Worm (Caenorhabditis elegans) whole organism, young adult: ENCODE results near the gene dct-12.

Experiments used
- C17E4.6 ChIP-seq: fragments of 200-800 bp; sonication (Bioruptor generic); IDR thresholded peaks from 2 replicates; pipeline ENCODE4 v1.3.6; 2022; ENCODE audit warnings: missing genetic modification reagents, missing genetic modification characterization, missing compliant biosample characterization
- F10E7.11 ChIP-seq: sonication (generic microtip); optimal IDR thresholded peaks from 2 replicates; lab custom pipeline; 2017; ENCODE audit warnings: mild to moderate bottlenecking, missing genetic modification characterization, moderate library complexity, missing compliant biosample characterization
- F49E8.2 ChIP-seq: sonication (generic microtip); optimal IDR thresholded peaks from 3 replicates; lab custom pipeline; 2017; ENCODE audit warnings: missing genetic modification characterization, mild to moderate bottlenecking, missing compliant biosample characterization, antibody characterized with exemption, moderate library complexity; ENCODE audit not compliant: insufficient read depth
- F55B11.4 ChIP-seq: sonication (generic microtip); optimal IDR thresholded peaks from 2 replicates; lab custom pipeline; 2016; ENCODE audit warnings: missing compliant biosample characterization, missing genetic modification characterization, borderline replicate concordance; ENCODE audit not compliant: insufficient read depth
- T07F8.4 ChIP-seq: sonication (generic microtip); optimal IDR thresholded peaks from 2 replicates; lab custom pipeline; 2016; ENCODE audit warnings: mild to moderate bottlenecking, missing genetic modification characterization, moderate library complexity, missing compliant biosample characterization
- bed-2 ChIP-seq: fragments of 200-800 bp; sonication (Bioruptor generic); IDR thresholded peaks from 2 replicates; pipeline ENCODE4 v1.3.6; 2022; ENCODE audit warnings: missing genetic modification reagents, missing genetic modification characterization, missing compliant biosample characterization
- cebp-1 ChIP-seq, 2 experiments: fragments of 200-800 bp in 1 of 2; sonication (Bioruptor generic) in 1 of 2; sonication (generic microtip) in 1 of 2; IDR thresholded peaks in 1 of 2; optimal IDR thresholded peaks in 1 of 2; 2 replicates each; pipeline versions ENCODE4 v1.3.6 to Lab custom; 2017 to 2022; ENCODE audit warnings: missing compliant biosample characterization in 2 of 2, missing genetic modification characterization in 2 of 2, mild to moderate bottlenecking in 1 of 2, missing genetic modification reagents in 1 of 2, moderate library complexity in 1 of 2
- cebp-2 ChIP-seq: fragments of 200-800 bp; sonication (Bioruptor generic); IDR thresholded peaks from 2 replicates; pipeline ENCODE4 v1.3.6; 2022; ENCODE audit warnings: missing genetic modification characterization, missing compliant biosample characterization
- ceh-100 ChIP-seq: fragments of 200-800 bp; sonication (Bioruptor generic); IDR thresholded peaks from 2 replicates; pipeline ENCODE4 v1.3.6; 2022; ENCODE audit warnings: missing genetic modification reagents, missing genetic modification characterization, missing compliant biosample characterization
- ceh-58 ChIP-seq: fragments of 200-800 bp; sonication (Bioruptor generic); IDR thresholded peaks from 2 replicates; pipeline ENCODE4 v1.3.6; 2022; ENCODE audit warnings: missing genetic modification characterization, missing compliant biosample characterization
- chd-7 ChIP-seq: sonication (generic microtip); optimal IDR thresholded peaks from 2 replicates; lab custom pipeline; 2016; ENCODE audit warnings: mild to moderate bottlenecking, missing genetic modification characterization, moderate library complexity, missing compliant biosample characterization
- dpff-1 ChIP-seq: sonication (generic microtip); optimal IDR thresholded peaks from 2 replicates; lab custom pipeline; 2017; ENCODE audit warnings: mild to moderate bottlenecking, missing genetic modification characterization, missing compliant biosample characterization
- fkh-3 ChIP-seq: sonication (generic microtip); optimal IDR thresholded peaks from 2 replicates; lab custom pipeline; 2016; ENCODE audit warnings: mild to moderate bottlenecking, missing genetic modification characterization, missing compliant biosample characterization
- him-1 ChIP-seq: sonication (generic microtip); optimal IDR thresholded peaks from 2 replicates; lab custom pipeline; 2016; ENCODE audit warnings: missing genotype, missing genetic modification reagents, missing genetic modification characterization, missing compliant biosample characterization
- hlh-12 ChIP-seq: sonication (generic microtip); optimal IDR thresholded peaks from 2 replicates; lab custom pipeline; 2016; ENCODE audit warnings: missing genetic modification characterization, missing compliant biosample characterization
- lin-26 ChIP-seq: fragments of 200-800 bp; sonication (Bioruptor generic); IDR thresholded peaks from 2 replicates; pipeline ENCODE4 v1.3.6; 2022; ENCODE audit warnings: missing genetic modification reagents, missing genetic modification characterization, missing compliant biosample characterization
- lin-35 ChIP-seq, 3 experiments: fragments of 150-350 bp in 2 of 3; sonication (generic microtip) in 1 of 3; optimal IDR thresholded peaks; 2 replicates each; lab custom pipeline; 2014 to 2018; ENCODE audit warnings: missing biosample characterization in 3 of 3, missing genetic modification characterization in 3 of 3, missing genetic modification reagents in 3 of 3
- lin-40 ChIP-seq: sonication (generic microtip); optimal IDR thresholded peaks from 2 replicates; lab custom pipeline; 2016; ENCODE audit warnings: missing genetic modification characterization, mild to moderate bottlenecking, missing compliant biosample characterization, missing genotype, missing genetic modification reagents
- madf-3 ChIP-seq: fragments of 200-800 bp; sonication (Bioruptor generic); IDR thresholded peaks from 2 replicates; pipeline ENCODE4 v1.3.6; 2022; ENCODE audit warnings: missing genetic modification reagents, missing genetic modification characterization, missing compliant biosample characterization
- madf-6 ChIP-seq: fragments of 200-800 bp; sonication (Bioruptor generic); IDR thresholded peaks from 2 replicates; pipeline ENCODE4 v1.3.6; 2022; ENCODE audit warnings: missing genetic modification reagents, missing genetic modification characterization, missing compliant biosample characterization
- madf-8 ChIP-seq: fragments of 200-800 bp; sonication (Bioruptor generic); conservative IDR thresholded peaks from 2 replicates; pipeline ENCODE4 v1.3.6; 2022; ENCODE audit warnings: missing genetic modification reagents, missing genetic modification characterization, missing compliant biosample characterization
- mcd-1 ChIP-seq: fragments of 200-800 bp; sonication (Bioruptor generic); IDR thresholded peaks from 2 replicates; pipeline ENCODE4 v1.3.6; 2022; ENCODE audit warnings: missing genetic modification reagents, missing genetic modification characterization, missing compliant biosample characterization
- mel-28 ChIP-seq: sonication (generic microtip); optimal IDR thresholded peaks from 2 replicates; lab custom pipeline; 2016; ENCODE audit warnings: borderline replicate concordance, mild to moderate bottlenecking, missing genetic modification characterization, missing compliant biosample characterization
- nfya-2 ChIP-seq: fragments of 200-800 bp; sonication (Bioruptor generic); IDR thresholded peaks from 2 replicates; pipeline ENCODE4 v1.3.6; 2022; ENCODE audit warnings: missing genetic modification reagents, missing genetic modification characterization, missing compliant biosample characterization
- nhr-80 ChIP-seq: sonication (generic microtip); optimal IDR thresholded peaks from 2 replicates; lab custom pipeline; 2016; ENCODE audit warnings: missing genetic modification characterization, missing compliant biosample characterization
- pbrm-1 ChIP-seq: fragments of 200-800 bp; sonication (Bioruptor generic); IDR thresholded peaks from 2 replicates; pipeline ENCODE4 v1.3.6; 2022; ENCODE audit warnings: missing genetic modification reagents, missing genetic modification characterization, missing compliant biosample characterization
- rpc-1 ChIP-seq, 2 experiments: fragments of 150-350 bp in 1 of 2; sonication (generic microtip) in 1 of 2; optimal IDR thresholded peaks; 2 replicates each; lab custom pipeline; 2014 to 2018; ENCODE audit warnings: missing biosample characterization in 1 of 2, missing genetic modification characterization in 1 of 2, missing genetic modification reagents in 1 of 2, missing genotype in 1 of 2
- sdz-38 ChIP-seq: sonication (generic microtip); optimal IDR thresholded peaks from 2 replicates; lab custom pipeline; 2016; ENCODE audit warnings: missing genotype, missing genetic modification characterization, missing compliant biosample characterization
- snpc-1.3 ChIP-seq: sonication (generic microtip); optimal IDR thresholded peaks from 2 replicates; lab custom pipeline; 2017; ENCODE audit warnings: missing genetic modification characterization, mild to moderate bottlenecking, missing compliant biosample characterization, antibody characterized with exemption, moderate library complexity, missing genotype, missing genetic modification reagents; ENCODE audit not compliant: insufficient read depth
- somi-1 ChIP-seq: fragments of 200-800 bp; sonication (Bioruptor generic); optimal IDR thresholded peaks from 2 replicates; lab custom pipeline; 2018; ENCODE audit warnings: mild to moderate bottlenecking, missing genetic modification characterization, missing compliant biosample characterization
- unc-130 ChIP-seq: sonication (generic microtip); optimal IDR thresholded peaks from 2 replicates; lab custom pipeline; 2016; ENCODE audit warnings: missing genetic modification reagents, missing genetic modification characterization, missing compliant biosample characterization
- zfh-2 ChIP-seq: fragments of 200-800 bp; sonication (Bioruptor generic); conservative IDR thresholded peaks from 2 replicates; pipeline ENCODE4 v1.3.6; 2022; ENCODE audit warnings: missing genetic modification reagents, missing genetic modification characterization, missing compliant biosample characterization
- ztf-22 ChIP-seq: fragments of 200-800 bp; sonication (Bioruptor generic); optimal IDR thresholded peaks from 2 replicates; lab custom pipeline; 2018; ENCODE audit warnings: mild to moderate bottlenecking, missing genetic modification characterization, moderate library complexity, missing compliant biosample characterization
- ztf-25 ChIP-seq: fragments of 200-800 bp; sonication (Bioruptor generic); IDR thresholded peaks from 2 replicates; pipeline ENCODE4 v1.3.6; 2022; ENCODE audit warnings: missing genetic modification reagents, missing genetic modification characterization, missing compliant biosample characterization
- ztf-3 ChIP-seq: fragments of 200-800 bp; sonication (Bioruptor generic); optimal IDR thresholded peaks from 2 replicates; lab custom pipeline; 2018; ENCODE audit warnings: mild to moderate bottlenecking, missing genetic modification characterization, missing compliant biosample characterization
- ztf-6 ChIP-seq: fragments of 200-800 bp; sonication (Bioruptor generic); IDR thresholded peaks from 2 replicates; pipeline ENCODE4 v1.3.6; 2022; ENCODE audit warnings: missing genetic modification reagents, missing genetic modification characterization, missing compliant biosample characterization

dct-12 gene

DNA sequence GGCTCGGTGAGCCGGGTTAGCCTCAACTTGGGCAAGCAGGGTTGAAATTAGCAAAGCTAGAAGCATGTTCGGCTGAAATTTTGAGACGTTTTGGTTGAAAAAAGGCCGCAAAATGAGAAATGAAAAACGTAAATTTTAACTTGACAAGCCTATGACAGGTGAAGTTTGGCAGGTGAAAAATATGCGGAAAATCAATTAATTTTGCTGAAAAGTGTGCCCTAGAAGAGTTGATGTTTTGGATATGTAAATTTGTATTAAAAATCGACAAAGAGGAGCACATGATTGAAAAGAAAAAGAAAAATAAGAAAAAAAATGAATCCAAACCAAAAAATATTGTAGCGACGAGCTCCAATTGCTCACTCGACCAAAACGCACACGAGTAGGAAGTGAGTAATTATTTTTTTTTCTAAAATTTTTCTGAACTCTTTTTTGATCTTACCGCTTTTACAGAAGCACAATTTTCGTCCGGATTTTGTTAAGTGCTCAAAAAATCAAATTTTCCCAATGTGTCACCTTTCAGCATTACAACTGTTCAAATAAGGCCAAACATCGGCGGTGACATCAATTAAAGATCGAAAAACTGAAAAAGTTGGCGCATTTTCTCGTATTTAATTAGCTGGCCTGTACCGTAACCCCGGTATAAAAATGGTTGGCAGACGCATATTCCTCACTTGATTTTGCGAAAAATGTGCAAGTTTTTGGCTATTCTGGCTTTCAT is 39.0 kb upstream of the dct-12 start, which contains the start of the genes F15A4.5 and phat-8:
Gene F15A4.5, minus strand, starts transcription at position 101 of the 718 bp plus-strand sequence.
Gene phat-8, plus strand, starts transcription at position 668 of the 718 bp plus-strand sequence.
- TF ChIP-seq pbrm-1 (GFP tag; lab: Robert Waterston, UW) (no peak), lin-35 (GFP tag; optimal IDR thresholded peaks at IDR 0.05; lab: Kevin White, UChicago) (no peak), him-1 (tag; lab: Kevin White, UChicago) (no peak), dpff-1 (no peak), unc-130 (no peak), zfh-2 (no peak), cebp-2 (no peak), F10E7.11 (tag; lab: Kevin White, UChicago) (no peak), chd-7 (tag; lab: Kevin White, UChicago) (no peak), F55B11.4 (tag; lab: Kevin White, UChicago) (no peak), C17E4.6 (GFP tag; lab: Robert Waterston, UW) (no peak), mel-28 (tag; lab: Kevin White, UChicago) (no peak), rpc-1 (optimal IDR thresholded peaks at IDR 0.05; lab: Kevin White, UChicago) (no peak), rpc-1 (tag; optimal IDR thresholded peaks at IDR 0.05; lab: Kevin White, UChicago) (no peak), F49E8.2 (tag; lab: Kevin White, UChicago) (no peak), lin-26 (GFP tag; lab: Robert Waterston, UW) (no peak), fkh-3 (tag; lab: Kevin White, UChicago) (no peak), madf-6 (GFP tag; lab: Robert Waterston, UW) (no peak)

DNA sequence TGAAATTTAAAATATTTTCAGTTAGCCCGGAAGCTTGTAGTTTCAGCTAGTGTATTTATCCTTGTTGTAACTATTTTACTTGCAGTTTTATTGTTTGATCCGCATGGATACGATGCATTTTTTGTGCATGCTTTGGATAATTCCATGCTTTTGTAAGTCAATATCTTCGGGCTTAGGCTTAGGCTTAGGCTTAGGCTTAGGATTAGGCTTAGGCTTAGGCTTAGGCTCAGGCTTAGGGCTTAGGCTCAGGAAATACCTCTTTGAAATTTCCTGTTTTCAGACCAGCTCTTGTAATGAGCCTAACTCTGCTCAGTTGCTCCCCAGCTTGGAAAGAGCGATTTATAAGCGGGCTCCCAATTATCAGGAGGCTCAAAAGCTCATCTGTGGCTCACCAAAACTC is 34.8 kb upstream of the dct-12 start, which contains the start of gene srg-16:
Gene srg-16, plus strand, starts transcription at position 87 of the 400 bp plus-strand sequence.
- TF ChIP-seq snpc-1.3 (tag; lab: Kevin White, UChicago) (no peak), madf-8 (GFP tag; lab: Robert Waterston, UW) (no peak), ztf-25 (GFP tag; lab: Robert Waterston, UW) (no peak), madf-3 (GFP tag; lab: Robert Waterston, UW) (no peak), somi-1 (GFP tag; lab: Kevin White, UChicago) (no peak), ztf-22 (GFP tag; lab: Kevin White, UChicago) (no peak), ceh-100 (GFP tag; lab: Robert Waterston, UW) (no peak), hlh-12 (tag; lab: Kevin White, UChicago) (no peak), cebp-1 (GFP tag; IDR thresholded peaks at IDR 0.05; lab: Robert Waterston, UW) (no peak), cebp-1 (tag; optimal IDR thresholded peaks at IDR 0.05; lab: Kevin White, UChicago) (no peak), ceh-58 (GFP tag; lab: Robert Waterston, UW) (no peak), mcd-1 (GFP tag; lab: Robert Waterston, UW) (no peak), nhr-80 (tag; lab: Kevin White, UChicago) (no peak), nfya-2 (GFP tag; lab: Robert Waterston, UW) (no peak)

DNA sequence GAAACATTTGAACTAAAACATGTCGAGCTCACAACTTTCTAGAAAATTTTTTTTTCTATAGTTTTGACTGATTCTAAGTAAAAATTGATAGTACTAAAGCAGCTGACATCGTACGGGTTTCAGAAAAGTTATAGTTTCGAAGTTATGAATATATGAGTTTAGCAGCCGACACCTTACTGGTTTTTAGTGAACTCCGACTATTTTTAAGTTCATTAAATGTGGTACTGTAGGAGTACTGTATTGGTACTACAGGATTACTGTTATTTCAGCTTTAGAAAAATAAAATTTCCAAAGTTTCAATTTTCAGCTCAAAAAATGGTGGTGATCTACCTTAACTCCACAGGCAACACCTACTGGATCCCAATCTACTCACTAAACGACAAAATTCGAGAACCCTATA is 33.3 kb upstream of the dct-12 start, which contains the start of gene sre-37:
Gene sre-37, plus strand, starts transcription at position 301 of the 400 bp plus-strand sequence.
- TF ChIP-seq ztf-6 (GFP tag; lab: Robert Waterston, UW) (no peak), bed-2 (GFP tag; lab: Robert Waterston, UW) (no peak), lin-40 (tag; lab: Kevin White, UChicago) (no peak), T07F8.4 (no peak), ztf-3 (GFP tag; lab: Kevin White, UChicago) (no peak), sdz-38 (tag; lab: Kevin White, UChicago) (no peak)
